Fruit fly (Drosophila melanogaster) Kc167 (cell line): ENCODE data around the gene hzg.

ENCODE experiments used
- Myc ChIP-seq: fragments of >200 bp; optimal IDR thresholded peaks from 2 replicates; lab custom pipeline; 2017; ENCODE audit warnings: missing external identifiers
- psq ChIP-seq: fragments of >200 bp; optimal IDR thresholded peaks from 2 replicates; lab custom pipeline; 2017; ENCODE audit warnings: missing external identifiers

DNA sequence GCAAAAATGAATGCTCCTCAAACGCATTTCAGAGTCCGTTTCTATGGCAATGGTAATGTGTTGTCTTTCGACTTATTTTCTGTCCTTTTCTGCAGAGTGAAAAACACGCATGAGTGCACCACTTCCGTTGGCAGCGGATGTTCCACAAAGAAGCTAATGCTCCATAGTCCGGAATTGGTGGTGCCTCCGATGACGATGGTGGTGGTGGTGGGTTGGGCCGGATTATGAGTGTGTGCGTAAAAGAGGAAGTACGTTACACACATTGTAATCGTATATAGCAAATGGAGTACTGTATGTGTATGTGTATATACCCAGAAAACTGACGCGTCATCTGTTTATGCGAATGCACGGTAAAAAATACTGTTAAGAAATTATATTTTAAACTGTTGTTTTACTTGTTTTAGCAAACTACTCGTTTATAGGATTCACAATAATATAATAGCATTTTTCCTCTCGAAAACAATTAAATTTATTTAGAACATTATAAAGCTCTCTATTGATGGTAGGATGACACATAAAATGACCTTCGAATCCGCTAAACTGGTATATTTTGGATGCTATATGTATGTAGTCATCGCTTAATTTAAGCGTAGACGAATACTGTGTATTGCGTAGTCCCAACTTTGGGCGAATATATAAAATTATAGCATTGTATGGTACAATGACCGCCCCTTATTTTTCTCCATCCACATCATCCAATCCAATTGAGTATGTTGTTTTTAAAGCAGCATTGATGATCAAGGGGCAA is 40.7 kb upstream of the hzg start:
- TF ChIP-seq psq (no peak), Myc (lab: Kevin White, UChicago) (no peak)
